Fruit fly (Drosophila melanogaster): ENCODE data around the gene Grl36b.
A peak's percentile ranks its signal among the peaks of the same experiment; 100 is the strongest.

Grl36b gene

DNA sequence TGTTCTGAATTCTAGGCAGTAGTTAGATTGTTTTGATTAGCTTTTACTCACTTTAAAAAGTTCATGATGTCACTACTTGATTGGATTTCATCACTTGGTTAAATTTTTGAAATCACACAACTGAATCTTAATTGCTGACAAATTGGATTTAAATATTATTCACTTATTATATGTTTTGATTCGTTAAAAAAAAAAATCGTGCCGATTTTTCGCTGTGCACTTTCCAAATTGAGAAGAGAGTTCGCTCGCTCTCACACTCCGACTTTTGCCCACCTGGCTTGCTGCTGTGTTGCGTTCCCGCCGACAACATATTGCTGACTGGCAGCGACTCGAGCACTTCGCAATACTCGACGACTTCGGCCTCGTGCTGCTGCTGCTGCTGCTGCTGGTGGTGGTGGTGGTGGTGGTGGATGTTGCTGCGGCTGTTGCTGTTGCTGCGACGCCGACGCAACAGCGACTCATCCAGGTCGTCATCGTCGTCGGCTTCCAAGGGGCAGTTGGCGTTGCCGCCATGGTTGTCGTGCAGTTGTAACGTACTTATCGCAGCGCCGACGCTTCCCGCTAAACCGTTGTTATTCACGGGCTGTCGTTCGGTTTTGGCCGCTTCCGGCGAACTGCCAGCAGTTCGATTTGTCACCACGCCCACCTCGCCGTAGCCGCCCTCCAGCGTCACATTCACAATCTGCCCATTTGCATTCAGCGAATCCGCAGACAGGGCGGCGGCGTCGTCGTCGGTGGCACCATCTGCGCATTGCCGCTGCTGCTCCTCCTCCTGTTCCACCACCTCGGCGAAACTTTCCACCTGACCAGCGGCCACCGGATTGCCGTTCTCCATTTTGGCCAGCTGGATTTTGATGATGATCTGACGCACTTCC lies 16.2 kb upstream of the Grl36b start (continued):
- TF ChIP-seq CG10462 (GFP tag; optimal IDR thresholded peaks at IDR 0.05) (peak; percentile 49), CG11723 (GFP tag; optimal IDR thresholded peaks at IDR 0.05) (peak; percentile 46), CG34224 (GFP tag; IDR thresholded peaks at IDR 0.05; ENCODE audit: partially characterized antibody) (no peak), CTCF (GFP tag; optimal IDR thresholded peaks at IDR 0.05) (no peak), kah (GFP tag; optimal IDR thresholded peaks at IDR 0.05) (peak; percentile 57), CG11696 (GFP tag; IDR thresholded peaks at IDR 0.05) (no peak), CG5953 (GFP tag; IDR thresholded peaks at IDR 0.05) (0 out of 2 replicates have a peak, but pooled peaks have one; percentile 12), CG12236 (GFP tag; optimal IDR thresholded peaks at IDR 0.05) (peak; percentile 62), CG14667 (GFP tag; IDR thresholded peaks at IDR 0.05) (no peak), CG18011 (GFP tag; optimal IDR thresholded peaks at IDR 0.05) (peak; percentile 50), C15 (GFP tag; IDR thresholded peaks at IDR 0.05) (no peak), corto (GFP tag; optimal IDR thresholded peaks at IDR 0.05) (no peak), Doc3 (GFP tag; IDR thresholded peaks at IDR 0.05; ENCODE audit: partially characterized antibody) (no peak), Dip2 (GFP tag; IDR thresholded peaks at IDR 0.05) (no peak), CG42726 (GFP tag; IDR thresholded peaks at IDR 0.05; ENCODE audit: partially characterized antibody) (0 out of 2 replicates have a peak, but pooled peaks have one; percentile 27), CG34376 (GFP tag; optimal IDR thresholded peaks at IDR 0.05) (peak; percentile 68), CG8944 (GFP tag; optimal IDR thresholded peaks at IDR 0.05) (no peak), tgo (GFP tag; IDR thresholded peaks at IDR 0.05) (peak; percentile 24; the same call in 1 of the 3 replicates), nmo (GFP tag; optimal IDR thresholded peaks at IDR 0.05) (peak; percentile 68), CG4854 (GFP tag; optimal IDR thresholded peaks at IDR 0.05) (no peak), sob (GFP tag; IDR thresholded peaks at IDR 0.05) (no peak), en (GFP tag; optimal IDR thresholded peaks at IDR 0.05) (no peak), dm (GFP tag; optimal IDR thresholded peaks at IDR 0.05) (peak; percentile 41), CG12219 (GFP tag; optimal IDR thresholded peaks at IDR 0.05) (peak; percentile 42), CG11695 (GFP tag; IDR thresholded peaks at IDR 0.05) (peak; percentile 60; the same call in 2 of the 3 replicates), CG30020 (tag; optimal IDR thresholded peaks at IDR 0.05) (no peak), Nf-YC (tag; optimal IDR thresholded peaks at IDR 0.05) (peak; percentile 41), cato (GFP tag; optimal IDR thresholded peaks at IDR 0.05; ENCODE audit: borderline replicate concordance) (peak; percentile 59), sens-2 (GFP tag; IDR thresholded peaks at IDR 0.05) (no peak), CG10431 (GFP tag; optimal IDR thresholded peaks at IDR 0.05) (no peak), CG9215 (GFP tag; IDR thresholded peaks at IDR 0.05) (0 out of 2 replicates have a peak, but pooled peaks have one; percentile 15), fd3F (GFP tag; optimal IDR thresholded peaks at IDR 0.05) (peak; percentile 17), CG12104 (GFP tag; optimal IDR thresholded peaks at IDR 0.05) (peak; percentile 48)

DNA sequence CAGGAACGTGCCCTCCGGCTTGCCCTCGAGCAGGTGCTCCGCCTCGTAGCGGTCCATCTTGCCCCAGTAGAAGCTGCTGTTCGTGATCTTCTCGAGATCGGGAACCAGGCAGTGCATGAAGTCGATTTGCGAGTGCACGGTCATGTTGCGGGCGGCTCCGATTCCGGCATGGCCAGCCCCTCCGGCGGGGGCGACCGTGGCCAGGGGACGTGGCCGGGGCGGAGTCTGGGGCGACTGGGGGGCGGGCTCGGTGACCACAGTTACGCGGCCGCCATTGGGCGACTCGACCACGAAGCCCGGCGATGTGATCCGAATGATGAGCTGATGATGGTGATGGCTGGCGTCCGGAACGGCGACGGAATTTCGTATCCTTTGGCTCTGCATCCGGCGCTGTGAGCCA lies 15.0 kb upstream of the Grl36b start:
- no peak for TF ChIP-seq CG6813 (GFP tag; optimal IDR thresholded peaks at IDR 0.05)
- TF ChIP-seq hb (GFP tag; IDR thresholded peaks at IDR 0.05; ENCODE audit: partially characterized antibody) = 0 out of 3 replicates have a peak, but pooled peaks have one; percentile 35
- TF ChIP-seq pum (GFP tag; optimal IDR thresholded peaks at IDR 0.05) = no peak
- no peak for TF ChIP-seq C15 (GFP tag; IDR thresholded peaks at IDR 0.05)
- TF ChIP-seq bigmax (GFP tag; optimal IDR thresholded peaks at IDR 0.05) = no peak
- TF ChIP-seq CG4707 (GFP tag; optimal IDR thresholded peaks at IDR 0.05) = no peak
- no peak for TF ChIP-seq CG2889 (GFP tag; IDR thresholded peaks at IDR 0.05)
- 0 out of 2 replicates have a peak, but pooled peaks have one; percentile 30 for TF ChIP-seq dimm (GFP tag; IDR thresholded peaks at IDR 0.05)
- no peak for TF ChIP-seq CG10462 (GFP tag; optimal IDR thresholded peaks at IDR 0.05)
- no peak for TF ChIP-seq stc (GFP tag; IDR thresholded peaks at IDR 0.05)
- no peak for TF ChIP-seq wor (GFP tag; IDR thresholded peaks at IDR 0.05)
- TF ChIP-seq Xrp1 (GFP tag; IDR thresholded peaks at IDR 0.05) = no peak
- TF ChIP-seq cato (GFP tag; optimal IDR thresholded peaks at IDR 0.05; ENCODE audit: borderline replicate concordance) = no peak
- no peak for TF ChIP-seq CG9876 (GFP tag; optimal IDR thresholded peaks at IDR 0.05)
- no peak for TF ChIP-seq nmo (GFP tag; optimal IDR thresholded peaks at IDR 0.05)
- no peak for TF ChIP-seq Hr3 (GFP tag; optimal IDR thresholded peaks at IDR 0.05)
- TF ChIP-seq lov (optimal IDR thresholded peaks at IDR 0.05) = no peak
- TF ChIP-seq lov (GFP tag; IDR thresholded peaks at IDR 0.05) = no peak
- no peak for TF ChIP-seq Chrac-16 (GFP tag; optimal IDR thresholded peaks at IDR 0.05)
- TF ChIP-seq crp (GFP tag; optimal IDR thresholded peaks at IDR 0.05) = no peak
- TF ChIP-seq CG34422 (GFP tag; IDR thresholded peaks at IDR 0.05) = no peak
